Worm (Caenorhabditis elegans): ENCODE data around the gene col-36.

The col-36 gene

DNA sequence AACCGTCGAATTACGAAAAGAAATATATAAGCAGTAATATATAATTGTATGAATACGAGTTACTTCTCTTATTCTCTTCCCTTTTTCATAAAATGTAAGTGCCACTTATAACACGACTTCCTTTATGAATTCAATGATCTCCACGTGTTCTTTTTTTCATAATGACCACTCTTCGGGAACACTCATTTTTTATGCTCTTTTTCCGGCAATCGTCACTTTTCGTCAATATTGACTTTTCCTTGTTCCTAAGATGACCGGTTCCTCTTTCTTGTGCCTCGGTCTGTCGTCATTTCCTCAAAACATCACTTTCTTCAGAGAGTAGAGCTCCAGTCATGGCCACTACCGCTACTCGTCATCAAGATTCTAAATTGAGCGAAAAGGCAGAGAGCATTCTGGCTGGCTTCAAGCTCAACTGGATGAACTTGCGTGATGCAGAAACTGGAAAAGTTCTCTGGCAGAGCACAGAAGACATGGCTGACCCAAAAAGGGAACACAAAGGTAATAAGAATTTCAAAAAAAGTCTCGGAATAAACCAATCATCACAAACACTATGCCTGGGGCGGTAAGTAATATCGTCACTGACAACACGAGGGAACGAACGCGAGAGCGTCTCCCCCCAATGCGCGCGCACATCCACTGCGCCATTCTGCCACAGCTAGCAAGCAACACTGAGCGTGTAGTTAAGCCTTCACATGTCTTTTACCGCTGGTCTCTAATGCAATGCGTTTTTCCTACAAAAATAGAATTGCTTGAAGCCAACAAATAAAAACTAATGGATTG, 15.1 kb upstream of the col-36 start, which contains the start of gene pdl-1 (continued):
- TF ChIP-seq mef-2 (tag; optimal IDR thresholded peaks at IDR 0.05) = no peak
- TF ChIP-seq dsc-1 (tag; optimal IDR thresholded peaks at IDR 0.05) = peak; percentile 72
- peak; percentile 63 to 77 for TF ChIP-seq lin-35 (GFP tag; optimal IDR thresholded peaks at IDR 0.05)
- TF ChIP-seq pag-3 (tag; optimal IDR thresholded peaks at IDR 0.05; ENCODE audit: borderline replicate concordance, insufficient read depth) = no peak
- no peak for TF ChIP-seq aly-2 (tag; optimal IDR thresholded peaks at IDR 0.05)
- no peak for TF ChIP-seq C34B4.2 (tag; optimal IDR thresholded peaks at IDR 0.05)
- peak; percentile 84 for TF ChIP-seq C16A3.4 (tag; optimal IDR thresholded peaks at IDR 0.05)
- TF ChIP-seq snpc-4 (tag; optimal IDR thresholded peaks at IDR 0.05) = peak; percentile 58
- TF ChIP-seq tlp-1 (tag; optimal IDR thresholded peaks at IDR 0.05) = no peak
- peak; percentile 60 for TF ChIP-seq skn-1 (tag; optimal IDR thresholded peaks at IDR 0.05)
- TF ChIP-seq nhr-237 (tag; optimal IDR thresholded peaks at IDR 0.05) = no peak
- TF ChIP-seq dpl-1 (GFP tag; optimal IDR thresholded peaks at IDR 0.05) = peak in 2 of 3 experiments; percentile 34 to 43
- TF ChIP-seq ces-1 (GFP tag; optimal IDR thresholded peaks at IDR 0.05) = no peak
- peak; percentile 37 for TF ChIP-seq jun-1 (tag; optimal IDR thresholded peaks at IDR 0.05)
- peak; percentile 83 for TF ChIP-seq snu-23 (GFP tag; optimal IDR thresholded peaks at IDR 0.05)
- peak; percentile 68 for TF ChIP-seq nhr-85 (tag)
- TF ChIP-seq pax-3 (tag; optimal IDR thresholded peaks at IDR 0.05) = peak; percentile 69
- TF ChIP-seq ztf-4 (tag; optimal IDR thresholded peaks at IDR 0.05) = peak; percentile 75
- TF ChIP-seq pqm-1 (tag; optimal IDR thresholded peaks at IDR 0.05) = no peak
- no peak for TF ChIP-seq ceh-90 (tag; optimal IDR thresholded peaks at IDR 0.05)
- TF ChIP-seq unc-62 (GFP tag; optimal IDR thresholded peaks at IDR 0.05) = no peak
- TF ChIP-seq unc-30 (tag; optimal IDR thresholded peaks at IDR 0.05) = no peak
- TF ChIP-seq mep-1 (tag; optimal IDR thresholded peaks at IDR 0.05) = peak; percentile 77
- TF ChIP-seq isw-1 (GFP tag; IDR thresholded peaks at IDR 0.05) = peak; percentile 43
- no peak for TF ChIP-seq alr-1 (tag; optimal IDR thresholded peaks at IDR 0.05; ENCODE audit: borderline replicate concordance)
- no peak for TF ChIP-seq sox-4 (tag; optimal IDR thresholded peaks at IDR 0.05)
- peak; percentile 55; the same call in 1 of the 2 replicates for TF ChIP-seq grh-1 (GFP tag; IDR thresholded peaks at IDR 0.05)
- peak; percentile 78 for TF ChIP-seq nhr-47 (tag; optimal IDR thresholded peaks at IDR 0.05)
- no peak for TF ChIP-seq nhr-11 (tag; optimal IDR thresholded peaks at IDR 0.05)
- TF ChIP-seq zag-1 (tag; optimal IDR thresholded peaks at IDR 0.05) = no peak
- peak; percentile 27 for TF ChIP-seq blmp-1 (tag; optimal IDR thresholded peaks at IDR 0.05)
- TF ChIP-seq nhr-76 (tag; optimal IDR thresholded peaks at IDR 0.05) = no peak
- peak; percentile 62 for TF ChIP-seq swsn-7 (tag; optimal IDR thresholded peaks at IDR 0.05)
- TF ChIP-seq ztf-11 (tag; optimal IDR thresholded peaks at IDR 0.05) = peak in 1 of 2 experiments; percentile 3

DNA sequence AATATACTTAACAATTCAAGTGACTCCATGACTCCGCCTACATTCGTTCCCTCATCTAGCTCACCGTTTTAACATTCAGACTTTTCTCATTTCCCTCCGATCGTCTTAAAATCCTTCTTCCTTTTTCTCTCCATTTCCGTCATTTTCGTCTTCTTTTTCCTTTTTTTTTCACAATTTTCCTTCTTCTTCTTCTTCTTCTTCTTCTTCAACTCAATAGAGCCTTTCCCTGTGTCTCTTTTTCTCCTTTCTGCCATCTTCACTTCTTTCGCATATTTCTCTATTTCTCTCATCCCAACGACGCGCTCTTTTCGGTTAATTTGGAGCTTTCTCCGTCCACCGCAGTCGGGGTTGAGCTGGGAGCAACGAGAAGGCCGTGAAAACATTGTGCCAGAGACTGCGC, 14.0 kb upstream of the col-36 start:
- TF ChIP-seq xbp-1 (tag; optimal IDR thresholded peaks at IDR 0.05) (peak; percentile 10), mab-9 (GFP tag; IDR thresholded peaks at IDR 0.05) (no peak), egl-13 (tag; optimal IDR thresholded peaks at IDR 0.05) (peak; percentile 37), nhr-90 (tag; optimal IDR thresholded peaks at IDR 0.05; ENCODE audit: poor library complexity) (no peak), snu-23 (GFP tag; optimal IDR thresholded peaks at IDR 0.05) (peak; percentile 19), efl-1 (optimal IDR thresholded peaks at IDR 0.05) (peak in 1 of 2 experiments; percentile 6), efl-1 (GFP tag; optimal IDR thresholded peaks at IDR 0.05 in 1 of 2) (peak in 1 of 2 experiments; percentile 74), lin-13 (GFP tag; optimal IDR thresholded peaks at IDR 0.05) (no peak), nhr-237 (tag; optimal IDR thresholded peaks at IDR 0.05) (no peak), nhr-12 (tag; optimal IDR thresholded peaks at IDR 0.05) (no peak), zag-1 (tag; optimal IDR thresholded peaks at IDR 0.05) (no peak), lin-14 (GFP tag; optimal IDR thresholded peaks at IDR 0.05) (peak; percentile 83), ama-1 (optimal IDR thresholded peaks at IDR 0.05) (no peak), nhr-84 (tag; optimal IDR thresholded peaks at IDR 0.05) (no peak), fkh-10 (GFP tag; optimal IDR thresholded peaks at IDR 0.05) (peak; percentile 71), fkh-4 (tag; optimal IDR thresholded peaks at IDR 0.05; ENCODE audit: borderline replicate concordance) (no peak), elt-3 (tag; optimal IDR thresholded peaks at IDR 0.05) (no peak), sptf-1 (tag; optimal IDR thresholded peaks at IDR 0.05) (no peak), lir-3 (tag; optimal IDR thresholded peaks at IDR 0.05; ENCODE audit: poor library complexity) (peak; percentile 53), zip-4 (GFP tag; optimal IDR thresholded peaks at IDR 0.05) (no peak), sox-4 (tag; optimal IDR thresholded peaks at IDR 0.05) (no peak), hlh-17 (GFP tag; optimal IDR thresholded peaks at IDR 0.05; ENCODE audit: borderline replicate concordance) (no peak), lsy-2 (tag; optimal IDR thresholded peaks at IDR 0.05) (peak; percentile 25 to 50)
